Worm (Caenorhabditis elegans): ENCODE results near the gene scc-2.
"Not testable (repeated sequence)": the region's sequence is repeated elsewhere in the genome, so short reads cannot be mapped to it uniquely, and the experiment has no call there.

The scc-2 gene

DNA sequence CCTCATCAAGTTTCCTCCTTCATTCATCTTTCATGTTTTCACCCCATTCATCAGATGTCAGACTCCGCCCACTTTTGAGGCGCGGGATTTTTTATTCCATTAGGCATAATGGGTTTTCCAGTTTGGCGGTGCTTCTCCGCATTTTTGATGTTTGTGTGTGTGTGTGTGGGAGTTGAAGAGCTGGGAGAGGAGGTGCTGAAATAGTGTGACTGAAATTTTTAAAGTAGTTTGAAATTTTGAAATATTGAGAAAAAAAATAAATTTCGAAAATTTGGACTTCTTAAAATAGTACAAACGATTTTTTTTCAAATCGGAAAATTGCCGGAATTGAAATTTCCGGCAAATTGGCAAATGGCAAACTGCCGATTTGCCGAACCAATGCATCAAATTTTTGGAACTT is at the start of gene scc-2:
scc-2 (minus strand) TSS at position 101 of the 400 bp plus-strand sequence.
- no peak for TF ChIP-seq F44E2.7 (GFP tag; IDR thresholded peaks at IDR 0.05)
- no peak for TF ChIP-seq fkh-10 (GFP tag; optimal IDR thresholded peaks at IDR 0.05)
- TF ChIP-seq daf-16 (GFP tag; optimal IDR thresholded peaks at IDR 0.05), result no peak
- TF ChIP-seq daf-16 (tag; optimal IDR thresholded peaks at IDR 0.05), result no peak
- no peak for TF ChIP-seq jun-1 (tag; optimal IDR thresholded peaks at IDR 0.05)
- no peak for TF ChIP-seq unc-39 (tag; optimal IDR thresholded peaks at IDR 0.05)
- TF ChIP-seq egl-43 (GFP tag; IDR thresholded peaks at IDR 0.05), result no peak

DNA sequence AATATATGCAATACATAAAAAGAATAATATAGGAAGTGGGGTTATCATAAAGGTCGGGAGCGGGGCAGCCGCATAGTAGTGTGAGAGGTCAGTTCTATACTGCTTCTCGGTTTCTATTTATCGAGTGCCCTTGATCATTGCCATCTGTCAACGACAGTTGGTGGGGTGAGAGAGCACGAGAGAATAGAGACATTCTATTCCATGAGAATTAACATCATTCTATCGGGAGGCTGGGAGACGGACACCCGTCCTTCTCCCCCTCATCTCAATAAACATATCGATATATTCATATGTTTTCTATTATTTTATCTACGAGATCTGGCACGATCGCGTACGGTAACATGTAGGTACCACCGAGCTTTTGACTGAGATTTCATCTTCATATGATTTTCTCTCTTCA is 48.6 kb upstream of the scc-2 start, which contains the start of gene mps-2:
mps-2 (minus strand) TSS at position 101 of the 400 bp plus-strand sequence.
- not testable (repeated sequence) for TF ChIP-seq lim-7 (GFP tag; IDR thresholded peaks at IDR 0.05); hif-1 (tag; optimal IDR thresholded peaks at IDR 0.05); zfp-3 (GFP tag; conservative IDR thresholded peaks at IDR 0.05)

DNA sequence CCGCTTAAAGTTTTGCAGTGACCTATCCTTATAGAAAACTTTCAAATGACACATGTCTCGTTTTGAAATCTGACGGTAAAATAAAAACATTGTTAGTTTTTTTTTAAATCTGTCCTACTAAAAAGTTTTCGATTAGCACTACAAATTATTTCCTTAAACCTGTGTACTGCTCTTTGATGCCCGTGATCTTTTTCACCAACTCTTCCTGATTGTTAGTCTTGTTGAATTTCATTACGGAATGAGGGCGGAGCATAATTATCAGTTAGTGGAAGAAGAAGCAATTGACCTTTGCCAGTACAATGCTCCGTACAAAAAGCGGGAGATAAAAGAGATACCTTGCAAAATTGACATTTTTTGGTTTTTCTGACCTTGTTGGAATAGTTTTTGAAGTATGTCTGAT is 43.7 kb upstream of the scc-2 start, which contains the start of gene K01A2.4:
K01A2.4 (plus strand) TSS at position 301 of the 400 bp plus-strand sequence.
- TF ChIP-seq dve-1 (tag; optimal IDR thresholded peaks at IDR 0.05; ENCODE audit: insufficient read depth) (no peak), aha-1 (tag) (peak; percentile 62)

DNA sequence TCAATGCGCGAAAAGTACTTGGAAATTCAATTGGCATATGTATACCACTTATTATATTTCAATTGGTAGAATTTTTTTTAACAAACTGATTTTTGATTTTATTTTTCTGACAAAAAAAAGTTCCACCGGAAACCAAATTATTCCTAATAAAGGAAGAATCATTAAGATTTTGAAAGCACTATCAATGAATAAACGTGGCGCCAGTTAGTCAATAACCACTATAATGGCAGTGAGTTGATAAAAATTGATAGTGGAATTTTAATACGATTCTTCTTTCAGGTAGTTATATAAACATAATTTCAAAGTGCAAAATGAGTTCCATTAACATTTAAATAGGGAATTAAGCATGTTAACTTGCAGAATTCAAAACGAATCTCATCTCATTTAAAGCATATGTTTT is 42.2 kb upstream of the scc-2 start, which contains the start of gene col-69:
col-69 (minus strand) TSS at position 101 of the 400 bp plus-strand sequence.
- no peak for TF ChIP-seq D1046.2 (GFP tag; IDR thresholded peaks at IDR 0.05)
- no peak for TF ChIP-seq nhr-10 (tag; optimal IDR thresholded peaks at IDR 0.05)
- no peak for TF ChIP-seq F49E8.2 (tag; optimal IDR thresholded peaks at IDR 0.05; ENCODE audit: borderline replicate concordance)
- peak; percentile 22 for TF ChIP-seq pqm-1 (tag; optimal IDR thresholded peaks at IDR 0.05)
- TF ChIP-seq ceh-20 (GFP tag; IDR thresholded peaks at IDR 0.05), result no peak
- no peak for TF ChIP-seq snpc-4 (tag; optimal IDR thresholded peaks at IDR 0.05)
- TF ChIP-seq nhr-28 (tag; optimal IDR thresholded peaks at IDR 0.05), result peak; percentile 8
- no peak for TF ChIP-seq aha-1 (tag)
- no peak for TF ChIP-seq tag-97 (GFP tag; IDR thresholded peaks at IDR 0.05)
- TF ChIP-seq zfp-3 (GFP tag; conservative IDR thresholded peaks at IDR 0.05), result no peak
- TF ChIP-seq ama-1 (optimal IDR thresholded peaks at IDR 0.05), result no peak
- TF ChIP-seq spr-3 (GFP tag; optimal IDR thresholded peaks at IDR 0.05), result no peak
- no peak for TF ChIP-seq lsy-2 (tag; optimal IDR thresholded peaks at IDR 0.05)
- no peak for TF ChIP-seq egl-27 (tag; optimal IDR thresholded peaks at IDR 0.05)
- no peak for TF ChIP-seq F44E2.7 (GFP tag; IDR thresholded peaks at IDR 0.05)
- no peak for TF ChIP-seq ces-1 (GFP tag; optimal IDR thresholded peaks at IDR 0.05)
- TF ChIP-seq lin-13 (GFP tag; optimal IDR thresholded peaks at IDR 0.05), result no peak
- TF ChIP-seq ceh-62 (tag; optimal IDR thresholded peaks at IDR 0.05), result no peak
- TF ChIP-seq daf-16 (GFP tag; optimal IDR thresholded peaks at IDR 0.05), result no peak
- peak; percentile 13 for TF ChIP-seq daf-16 (tag; optimal IDR thresholded peaks at IDR 0.05)
- TF ChIP-seq nhr-42 (GFP tag; IDR thresholded peaks at IDR 0.05), result no peak

DNA sequence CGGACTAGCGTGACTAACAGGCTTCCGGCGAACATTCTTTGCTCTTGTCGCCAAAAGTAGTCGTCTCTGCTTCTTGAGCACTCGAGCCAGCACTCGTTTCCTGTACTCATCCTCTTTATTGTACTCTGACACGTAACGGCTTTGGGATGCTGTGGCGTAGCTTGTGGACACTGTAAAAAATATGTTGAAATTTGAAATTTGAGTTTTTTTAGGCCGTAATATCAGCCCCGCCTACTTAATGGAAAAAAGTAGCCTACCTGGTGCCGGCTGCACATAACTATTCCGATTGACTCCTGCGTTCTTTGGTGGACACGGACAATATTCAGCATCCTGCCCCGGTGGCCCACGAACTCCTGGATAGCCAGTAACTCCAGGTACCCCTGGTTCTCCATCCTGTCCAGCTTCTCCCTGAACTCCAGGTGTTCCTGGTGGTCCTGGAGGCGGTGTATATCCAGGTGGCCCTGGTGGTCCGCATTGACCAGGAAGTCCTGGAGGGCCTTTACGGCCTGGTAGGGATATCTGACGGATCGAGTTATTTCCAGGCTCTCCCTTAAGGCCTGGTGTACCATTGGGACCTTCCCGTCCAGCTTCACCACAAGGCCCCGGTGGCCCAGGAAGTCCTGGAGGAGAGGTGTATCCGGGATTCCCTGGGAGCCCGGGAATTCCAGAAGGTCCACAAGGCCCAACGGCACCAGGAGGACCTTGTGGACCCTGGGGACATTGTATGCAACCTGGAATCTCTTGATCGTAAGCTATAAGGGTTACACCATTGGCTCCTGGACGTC is 40.7 kb upstream of the scc-2 start:
- TF ChIP-seq set-16 (GFP tag; IDR thresholded peaks at IDR 0.05), result peak; percentile 83
- TF ChIP-seq dpl-1 (GFP tag; optimal IDR thresholded peaks at IDR 0.05), result no peak
- no peak for TF ChIP-seq nhr-48 (tag; optimal IDR thresholded peaks at IDR 0.05)
- TF ChIP-seq mep-1 (tag; optimal IDR thresholded peaks at IDR 0.05), result no peak
- TF ChIP-seq aha-1 (tag), result peak; percentile 92
- no peak for TF ChIP-seq hlh-30 (tag; optimal IDR thresholded peaks at IDR 0.05; ENCODE audit: insufficient read depth)

Data from whole organism, L4 larva.